Fruit fly (Drosophila melanogaster) whole organism, embryonic: ENCODE data around the gene CG10866.

ENCODE experiments used
- Atf6 ChIP-seq: fragments of 200-800 bp; sonication (Bioruptor generic); IDR thresholded peaks from 2 replicates; pipeline ENCODE4 v1.3.6; 2022; ENCODE audit warnings: missing biosample characterization, missing genetic modification characterization
- BEAF-32 ChIP-seq: fragments of 200-800 bp; sonication (Bioruptor generic); optimal IDR thresholded peaks from 3 replicates; lab custom pipeline; 2017; ENCODE audit warnings: missing biosample characterization, missing genetic modification characterization, mild to moderate bottlenecking, moderate library complexity, missing genetic modification reagents
- Blimp-1 ChIP-seq: fragments of 200-800 bp; sonication (Bioruptor generic); optimal IDR thresholded peaks from 3 replicates; lab custom pipeline; 2018; ENCODE audit warnings: missing biosample characterization, missing genetic modification characterization, mild to moderate bottlenecking, moderate library complexity, missing genetic modification reagents
- CG11456 ChIP-seq: fragments of 200-800 bp; sonication (Bioruptor generic); IDR thresholded peaks from 3 replicates; pipeline ENCODE4 v1.3.6; 2022; ENCODE audit warnings: missing biosample characterization, missing genetic modification characterization
- CG11504 ChIP-seq: fragments of 200-800 bp; sonication (Bioruptor generic); optimal IDR thresholded peaks from 3 replicates; lab custom pipeline; 2019; ENCODE audit warnings: missing biosample characterization, mild to moderate bottlenecking, missing genetic modification characterization, moderate library complexity
- CG12942 ChIP-seq: fragments of 200-800 bp; sonication (Bioruptor generic); optimal IDR thresholded peaks from 3 replicates; lab custom pipeline; 2016; ENCODE audit warnings: missing biosample characterization, missing genetic modification characterization
- CG13287 ChIP-seq: fragments of 200-800 bp; sonication (Bioruptor generic); IDR thresholded peaks from 2 replicates; pipeline ENCODE4 v1.3.6; 2022; ENCODE audit warnings: missing biosample characterization, missing genetic modification characterization; ENCODE audit not compliant: partially characterized antibody
- CG14441 ChIP-seq: fragments of 200-800 bp; sonication (Bioruptor generic); IDR thresholded peaks from 2 replicates; pipeline ENCODE4 v1.3.6; 2022; ENCODE audit warnings: missing biosample characterization, missing genetic modification characterization
- CG15269 ChIP-seq: fragments of 200-800 bp; sonication (Bioruptor generic); optimal IDR thresholded peaks from 2 replicates; lab custom pipeline; 2018; ENCODE audit warnings: missing biosample characterization, mild to moderate bottlenecking, missing genetic modification characterization, moderate library complexity
- CG17186 ChIP-seq: fragments of 200-800 bp; sonication (Bioruptor generic); optimal IDR thresholded peaks from 3 replicates; lab custom pipeline; 2017; ENCODE audit warnings: missing biosample characterization, missing genetic modification reagents, missing genetic modification characterization
- CG17361 ChIP-seq: fragments of 200-800 bp; sonication (Bioruptor generic); IDR thresholded peaks from 3 replicates; pipeline ENCODE4 v1.3.6; 2022; ENCODE audit warnings: missing biosample characterization, missing genetic modification characterization
- CG18262 ChIP-seq: fragments of 200-800 bp; optimal IDR thresholded peaks from 3 replicates; lab custom pipeline; 2019; ENCODE audit warnings: missing biosample characterization, mild to moderate bottlenecking, missing genetic modification characterization, moderate library complexity
- CG2678 ChIP-seq: fragments of 200-800 bp; sonication (Bioruptor generic); optimal IDR thresholded peaks from 3 replicates; lab custom pipeline; 2019; ENCODE audit warnings: missing biosample characterization, mild to moderate bottlenecking, missing genetic modification characterization, moderate library complexity
- CG3281 ChIP-seq: fragments of 200-800 bp; sonication (Bioruptor generic); optimal IDR thresholded peaks from 3 replicates; lab custom pipeline; 2017; ENCODE audit warnings: missing biosample characterization, mild to moderate bottlenecking, missing genetic modification characterization
- CG33557 ChIP-seq: fragments of 200-800 bp; sonication (Bioruptor generic); optimal IDR thresholded peaks from 2 replicates; lab custom pipeline; 2019; ENCODE audit warnings: missing biosample characterization, mild to moderate bottlenecking, missing genetic modification characterization, moderate library complexity
- CG34224 ChIP-seq: fragments of 200-800 bp; sonication (Bioruptor generic); IDR thresholded peaks from 3 replicates; pipeline ENCODE4 v1.3.6; 2022; ENCODE audit warnings: missing biosample characterization, missing genetic modification characterization; ENCODE audit not compliant: partially characterized antibody
- CG3995 ChIP-seq: fragments of 200-800 bp; sonication (Bioruptor generic); optimal IDR thresholded peaks from 3 replicates; lab custom pipeline; 2016; ENCODE audit warnings: missing biosample characterization, missing genetic modification characterization
- CG6254 ChIP-seq: fragments of 200-800 bp; sonication (Bioruptor generic); optimal IDR thresholded peaks from 3 replicates; lab custom pipeline; 2017; ENCODE audit warnings: mild to moderate bottlenecking, missing biosample characterization, missing genetic modification reagents, missing genetic modification characterization
- CG7556 ChIP-seq: fragments of 200-800 bp; sonication (Bioruptor generic); optimal IDR thresholded peaks from 2 replicates; lab custom pipeline; 2017; ENCODE audit warnings: missing biosample characterization, mild to moderate bottlenecking, missing genetic modification characterization
- CG9727 ChIP-seq: fragments of 200-800 bp; sonication (Bioruptor generic); optimal IDR thresholded peaks from 3 replicates; lab custom pipeline; 2017; ENCODE audit warnings: missing biosample characterization, mild to moderate bottlenecking, missing genetic modification characterization
- Dad ChIP-seq: fragments of 200-800 bp; sonication (Bioruptor generic); optimal IDR thresholded peaks from 3 replicates; lab custom pipeline; 2016; ENCODE audit warnings: missing biosample characterization, missing genetic modification characterization
- Dll ChIP-seq: fragments of 200-800 bp; sonication (Bioruptor generic); IDR thresholded peaks from 4 replicates; pipeline ENCODE4 v1.3.6; 2022; ENCODE audit warnings: missing biosample characterization, missing genetic modification characterization; ENCODE audit not compliant: partially characterized antibody
- E2f2 ChIP-seq: fragments of 200-800 bp; sonication (Bioruptor generic); IDR thresholded peaks from 2 replicates; pipeline ENCODE4 v1.3.6; 2022; ENCODE audit warnings: missing biosample characterization, missing genetic modification characterization
- HLHmδ ChIP-seq: fragments of 200-800 bp; sonication (Bioruptor generic); optimal IDR thresholded peaks from 2 replicates; lab custom pipeline; 2018; ENCODE audit warnings: missing biosample characterization, mild to moderate bottlenecking, missing genetic modification characterization, moderate library complexity
- Hr78 ChIP-seq, 2 experiments: fragments of 200-800 bp in 1 of 2; fragments of >200 bp in 1 of 2; sonication (Bioruptor generic) in 1 of 2; optimal IDR thresholded peaks; 2 replicates each; lab custom pipeline; 2017 to 2019; ENCODE audit warnings: missing biosample characterization in 2 of 2, missing genetic modification characterization in 2 of 2, mild to moderate bottlenecking in 1 of 2, moderate library complexity in 1 of 2
- Lpt ChIP-seq: fragments of >200 bp; optimal IDR thresholded peaks from 2 replicates; lab custom pipeline; 2018; ENCODE audit warnings: missing biosample characterization, missing genetic modification characterization
- Nf-YC ChIP-seq: fragments of 200-800 bp; optimal IDR thresholded peaks from 3 replicates; lab custom pipeline; 2019; ENCODE audit warnings: missing biosample characterization, mild to moderate bottlenecking, missing genetic modification characterization, moderate library complexity
- Pdp1 ChIP-seq, 2 experiments: fragments of 200-800 bp; sonication (Bioruptor generic); optimal IDR thresholded peaks; 3 replicates each; lab custom pipeline; 2016; ENCODE audit warnings: missing biosample characterization in 2 of 2, missing genetic modification characterization in 2 of 2, mild to moderate bottlenecking in 1 of 2, moderate library complexity in 1 of 2
- ab ChIP-seq: fragments of 200-800 bp; sonication (Bioruptor generic); optimal IDR thresholded peaks from 2 replicates; lab custom pipeline; 2016; ENCODE audit warnings: missing biosample characterization, missing genetic modification characterization
- aop ChIP-seq: fragments of 200-800 bp; sonication (Bioruptor generic); IDR thresholded peaks from 2 replicates; pipeline ENCODE4 v1.3.6; 2022; ENCODE audit warnings: missing biosample characterization, missing genetic modification characterization
- bab2 ChIP-seq: fragments of 200-800 bp; sonication (Bioruptor generic); optimal IDR thresholded peaks from 2 replicates; lab custom pipeline; 2016; ENCODE audit warnings: missing biosample characterization, missing genetic modification characterization
- br ChIP-seq: fragments of >200 bp; optimal IDR thresholded peaks from 2 replicates; lab custom pipeline; 2017
- dmrt11E ChIP-seq: fragments of 200-800 bp; sonication (Bioruptor generic); optimal IDR thresholded peaks from 3 replicates; lab custom pipeline; 2018; ENCODE audit warnings: missing biosample characterization, mild to moderate bottlenecking, missing genetic modification characterization, moderate library complexity
- ems ChIP-seq: fragments of 200-800 bp; sonication (Bioruptor generic); optimal IDR thresholded peaks from 3 replicates; lab custom pipeline; 2016; ENCODE audit warnings: missing biosample characterization, missing genetic modification characterization
- gce ChIP-seq: fragments of 200-800 bp; sonication (Bioruptor generic); IDR thresholded peaks from 3 replicates; pipeline ENCODE4 v1.3.6; 2022; ENCODE audit warnings: missing biosample characterization, missing genetic modification characterization
- gfzf ChIP-seq: fragments of 200-800 bp; sonication (Bioruptor generic); optimal IDR thresholded peaks from 2 replicates; lab custom pipeline; 2016; ENCODE audit warnings: missing biosample characterization, mild to moderate bottlenecking, missing genetic modification characterization, moderate library complexity
- gro ChIP-seq: fragments of 200-800 bp; sonication (Bioruptor generic); optimal IDR thresholded peaks from 2 replicates; lab custom pipeline; 2016; ENCODE audit warnings: missing biosample characterization, missing genetic modification characterization
- gt ChIP-seq: fragments of 200-800 bp; sonication (Bioruptor generic); IDR thresholded peaks from 2 replicates; pipeline ENCODE4 v1.3.6; 2022; ENCODE audit warnings: missing biosample characterization, missing genetic modification characterization
- hb ChIP-seq: fragments of 200-800 bp; sonication (Bioruptor generic); IDR thresholded peaks from 3 replicates; pipeline ENCODE4 v1.3.6; 2022; ENCODE audit warnings: missing biosample characterization, missing genetic modification characterization; ENCODE audit not compliant: partially characterized antibody
- luna ChIP-seq: fragments of 200-800 bp; sonication (Bioruptor generic); optimal IDR thresholded peaks from 2 replicates; lab custom pipeline; 2016; ENCODE audit warnings: missing biosample characterization, missing genetic modification characterization
- mam ChIP-seq: fragments of 200-800 bp; sonication (Bioruptor generic); optimal IDR thresholded peaks from 3 replicates; lab custom pipeline; 2016; ENCODE audit warnings: missing biosample characterization, missing genetic modification characterization
- nau ChIP-seq: fragments of 200-800 bp; sonication (Bioruptor generic); optimal IDR thresholded peaks from 3 replicates; lab custom pipeline; 2017; ENCODE audit warnings: missing biosample characterization, mild to moderate bottlenecking, missing genetic modification characterization, missing genetic modification reagents
- p53 ChIP-seq: fragments of 200-800 bp; sonication (Bioruptor generic); optimal IDR thresholded peaks from 2 replicates; lab custom pipeline; 2016; ENCODE audit warnings: missing biosample characterization, missing genetic modification characterization
- pfk ChIP-seq: fragments of 200-800 bp; sonication (Bioruptor generic); optimal IDR thresholded peaks from 2 replicates; lab custom pipeline; 2018; ENCODE audit warnings: missing biosample characterization, mild to moderate bottlenecking, missing genetic modification characterization, moderate library complexity
- row ChIP-seq: fragments of 200-800 bp; sonication (Bioruptor generic); IDR thresholded peaks from 3 replicates; pipeline ENCODE4 v1.3.6; 2022; ENCODE audit warnings: missing biosample characterization, missing genetic modification characterization
- slbo ChIP-seq: fragments of 200-800 bp; sonication (Bioruptor generic); IDR thresholded peaks from 2 replicates; pipeline ENCODE4 v1.3.6; 2022; ENCODE audit warnings: missing biosample characterization, missing genetic modification characterization
- sna ChIP-seq: fragments of 200-800 bp; sonication (Bioruptor generic); IDR thresholded peaks from 2 replicates; pipeline ENCODE4 v1.3.6; 2022; ENCODE audit warnings: missing biosample characterization, missing genetic modification characterization; ENCODE audit not compliant: partially characterized antibody
- sqz ChIP-seq: fragments of 200-800 bp; sonication (Bioruptor generic); optimal IDR thresholded peaks from 3 replicates; lab custom pipeline; 2018; ENCODE audit warnings: missing biosample characterization, mild to moderate bottlenecking, missing genetic modification characterization
- unc-4 ChIP-seq: fragments of 200-800 bp; sonication (Bioruptor generic); IDR thresholded peaks from 2 replicates; pipeline ENCODE4 v1.3.6; 2022; ENCODE audit warnings: missing biosample characterization, missing genetic modification characterization; ENCODE audit not compliant: partially characterized antibody
- usp ChIP-seq: fragments of >200 bp; optimal IDR thresholded peaks from 2 replicates; lab custom pipeline; 2017; ENCODE audit warnings: missing biosample characterization, missing genetic modification characterization
- vnd ChIP-seq: fragments of 200-800 bp; sonication (Bioruptor generic); IDR thresholded peaks from 3 replicates; pipeline ENCODE4 v1.3.6; 2022; ENCODE audit warnings: missing biosample characterization, missing genetic modification characterization; ENCODE audit not compliant: partially characterized antibody

Gene CG10866

dm6 chr3L:3937806-3938205 is at the start of gene CG10866:
TSS of gene CG10866 (minus strand) at chr3L:3937992.
- TF ChIP-seq ems (GFP tag; lab: Kevin White, UChicago) (no peak), CG15269 (no peak), gce (GFP tag; lab: Robert Waterston, UW) (no peak), CG11504 (tag; lab: Kevin White, UChicago) (no peak), gro (GFP tag; lab: Kevin White, UChicago) (peak; percentile 14), slbo (GFP tag; lab: Robert Waterston, UW) (no peak), Blimp-1 (GFP tag; lab: Kevin White, UChicago) (no peak), aop (GFP tag; lab: Robert Waterston, UW) (no peak), CG2678 (no peak), CG6254 (GFP tag; lab: Kevin White, UChicago) (no peak), CG17361 (no peak), luna (GFP tag; lab: Kevin White, UChicago) (no peak), CG11456 (GFP tag; lab: Robert Waterston, UW) (no peak), sqz (GFP tag; lab: Kevin White, UChicago) (no peak), usp (GFP tag; lab: Kevin White, UChicago) (no peak), CG3281 (GFP tag; lab: Kevin White, UChicago) (no peak), CG7556 (GFP tag; lab: Kevin White, UChicago) (no peak), CG9727 (GFP tag; lab: Kevin White, UChicago) (no peak), E2f2 (GFP tag; lab: Robert Waterston, UW) (peak; percentile 79), CG18262 (tag; lab: Kevin White, UChicago) (no peak), BEAF-32 (GFP tag; lab: Kevin White, UChicago) (peak; percentile 83), br (lab: Kevin White, UChicago) (no peak), nau (GFP tag; lab: Kevin White, UChicago) (no peak), Dll (GFP tag; lab: Robert Waterston, UW) (peak; percentile 87; the same call in 3 of the 4 replicates), CG33557 (GFP tag; lab: Kevin White, UChicago) (no peak), mam (GFP tag; lab: Kevin White, UChicago) (no peak), row (GFP tag; lab: Robert Waterston, UW) (peak; percentile 19; the same call in 1 of the 3 replicates), CG13287 (peak; percentile 92), gt (GFP tag; lab: Robert Waterston, UW) (no peak), ab (GFP tag; lab: Kevin White, UChicago) (no peak), Nf-YC (no peak), vnd (GFP tag; lab: Robert Waterston, UW) (peak; percentile 73), dmrt11E (tag; lab: Kevin White, UChicago) (no peak), CG12942 (GFP tag; lab: Kevin White, UChicago) (no peak), Atf6 (no peak), Pdp1 (GFP tag; optimal IDR thresholded peaks at IDR 0.05; lab: Kevin White, UChicago) (peak in 1 of 2 experiments; percentile 51), Dad (no peak), unc-4 (GFP tag; lab: Robert Waterston, UW) (peak; percentile 84), p53 (GFP tag; lab: Kevin White, UChicago) (no peak), CG17186 (peak; percentile 44), CG34224 (peak; percentile 86), Lpt (GFP tag; lab: Kevin White, UChicago) (no peak), Hr78 (GFP tag; optimal IDR thresholded peaks at IDR 0.05; lab: Kevin White, UChicago) (no peak), gfzf (GFP tag; lab: Kevin White, UChicago) (peak; percentile 46), HLHmδ (no peak), hb (GFP tag; lab: Robert Waterston, UW) (peak; percentile 67; the same call in 2 of the 3 replicates), bab2 (GFP tag; lab: Kevin White, UChicago) (no peak), CG3995 (GFP tag; lab: Kevin White, UChicago) (peak; percentile 95), pfk (GFP tag; lab: Kevin White, UChicago) (no peak), sna (GFP tag; lab: Robert Waterston, UW) (peak; percentile 82), CG14441 (GFP tag; lab: Robert Waterston, UW) (no peak)
